Worm (Caenorhabditis elegans) whole organism, L3 larva: ENCODE measurements around the gene C45B2.2.
A peak's percentile ranks its signal among the peaks of the same experiment; 100 is the strongest.

Source experiments
- R02D3.7 ChIP-seq: fragments of 150-350 bp; optimal IDR thresholded peaks from 2 replicates; lab custom pipeline; 2014; ENCODE audit warnings: missing biosample characterization, missing genetic modification characterization
- ZK546.5 ChIP-seq: sonication (generic microtip); optimal IDR thresholded peaks from 2 replicates; lab custom pipeline; 2017; ENCODE audit warnings: missing biosample characterization, missing genetic modification characterization
- aly-2 ChIP-seq: fragments of 150-350 bp; optimal IDR thresholded peaks from 2 replicates; lab custom pipeline; 2014; ENCODE audit warnings: missing biosample characterization, missing genetic modification characterization
- ama-1 ChIP-seq: fragments of 150-350 bp; optimal IDR thresholded peaks from 2 replicates; lab custom pipeline; 2018
- ceh-16 ChIP-seq: sonication (generic microtip); optimal IDR thresholded peaks from 2 replicates; lab custom pipeline; 2017; ENCODE audit warnings: missing biosample characterization, missing genetic modification characterization
- ceh-28 ChIP-seq: fragments of 150-350 bp; optimal IDR thresholded peaks from 2 replicates; lab custom pipeline; 2014; ENCODE audit warnings: missing biosample characterization, missing genetic modification reagents, missing genetic modification characterization
- ceh-82 ChIP-seq: fragments of 150-350 bp; optimal IDR thresholded peaks from 2 replicates; lab custom pipeline; 2014; ENCODE audit warnings: missing biosample characterization, missing genetic modification characterization
- ceh-9 ChIP-seq: sonication (generic microtip); optimal IDR thresholded peaks from 2 replicates; lab custom pipeline; 2018; ENCODE audit warnings: missing biosample characterization, missing genetic modification characterization
- daf-12 ChIP-seq: fragments of 150-350 bp; optimal IDR thresholded peaks from 2 replicates; lab custom pipeline; 2014; ENCODE audit warnings: missing biosample characterization, missing genetic modification reagents, missing genetic modification characterization
- egl-27 ChIP-seq: sonication (generic microtip); optimal IDR thresholded peaks from 4 replicates; lab custom pipeline; 2017; ENCODE audit warnings: missing biosample characterization, missing genetic modification reagents, missing genetic modification characterization
- egl-5 ChIP-seq: fragments of 150-350 bp; optimal IDR thresholded peaks from 2 replicates; lab custom pipeline; 2017; ENCODE audit warnings: missing biosample characterization, missing genetic modification reagents, missing genetic modification characterization, inconsistent platforms
- elt-1 ChIP-seq: fragments of 150-350 bp; optimal IDR thresholded peaks from 2 replicates; lab custom pipeline; 2014; ENCODE audit warnings: missing biosample characterization, missing genetic modification characterization
- elt-2 ChIP-seq: sonication (generic microtip); optimal IDR thresholded peaks from 2 replicates; lab custom pipeline; 2016; ENCODE audit warnings: missing genetic modification reagents, mild to moderate bottlenecking, missing genetic modification characterization, missing compliant biosample characterization
- elt-3 ChIP-seq, 3 experiments: fragments of 150-350 bp in 1 of 3; sonication (generic microtip) in 2 of 3; optimal IDR thresholded peaks; 2 replicates in 2 of 3; 4 replicates in 1 of 3; lab custom pipeline; 2014 to 2017; ENCODE audit warnings: missing biosample characterization in 3 of 3, missing genetic modification characterization in 3 of 3
- eor-1 ChIP-seq, 2 experiments: fragments of 150-350 bp; optimal IDR thresholded peaks; 2 replicates each; lab custom pipeline; 2014 to 2018; ENCODE audit warnings: missing biosample characterization in 2 of 2, missing genetic modification characterization in 2 of 2
- fkh-10 ChIP-seq: sonication (generic microtip); optimal IDR thresholded peaks from 2 replicates; lab custom pipeline; 2017; ENCODE audit warnings: missing biosample characterization, missing genetic modification reagents, missing genetic modification characterization
- fkh-2 ChIP-seq: fragments of 150-350 bp; optimal IDR thresholded peaks from 2 replicates; lab custom pipeline; 2014; ENCODE audit warnings: missing biosample characterization, missing genetic modification reagents, missing genetic modification characterization
- fos-1 ChIP-seq: fragments of 150-350 bp; optimal IDR thresholded peaks from 2 replicates; lab custom pipeline; 2014; ENCODE audit warnings: missing biosample characterization, missing genetic modification characterization
- hmg-11 ChIP-seq: sonication (generic microtip); optimal IDR thresholded peaks from 2 replicates; lab custom pipeline; 2016; ENCODE audit warnings: missing genetic modification characterization, missing compliant biosample characterization
- jun-1 ChIP-seq: fragments of 150-350 bp; optimal IDR thresholded peaks from 2 replicates; lab custom pipeline; 2014; ENCODE audit warnings: missing biosample characterization, missing genetic modification reagents, missing genetic modification characterization
- lin-15B ChIP-seq: fragments of 150-350 bp; optimal IDR thresholded peaks from 2 replicates; lab custom pipeline; 2014; ENCODE audit warnings: missing biosample characterization, missing genetic modification characterization
- lin-39 ChIP-seq: fragments of 150-350 bp; optimal IDR thresholded peaks from 2 replicates; lab custom pipeline; 2018; ENCODE audit warnings: missing biosample characterization, missing genetic modification reagents, missing genetic modification characterization
- lsy-12 ChIP-seq: sonication (generic microtip); optimal IDR thresholded peaks from 2 replicates; lab custom pipeline; 2016; ENCODE audit warnings: mild to moderate bottlenecking, missing genetic modification characterization, missing compliant biosample characterization
- mdl-1 ChIP-seq: fragments of 150-350 bp; optimal IDR thresholded peaks from 2 replicates; lab custom pipeline; 2014; ENCODE audit warnings: missing biosample characterization, missing genetic modification characterization
- mml-1 ChIP-seq: fragments of 150-350 bp; sonication (generic microtip); optimal IDR thresholded peaks from 3 replicates; lab custom pipeline; 2014; ENCODE audit warnings: missing biosample characterization, missing genetic modification characterization
- nhr-11 ChIP-seq: fragments of 150-350 bp; optimal IDR thresholded peaks from 2 replicates; lab custom pipeline; 2014; ENCODE audit warnings: missing biosample characterization, missing genetic modification characterization
- nhr-12 ChIP-seq: fragments of 150-350 bp; optimal IDR thresholded peaks from 2 replicates; lab custom pipeline; 2014; ENCODE audit warnings: missing biosample characterization, missing genetic modification characterization
- nhr-23 ChIP-seq: fragments of 150-350 bp; optimal IDR thresholded peaks from 2 replicates; lab custom pipeline; 2014; ENCODE audit warnings: missing biosample characterization, missing genetic modification reagents, missing genetic modification characterization
- nhr-237 ChIP-seq: fragments of 150-350 bp; optimal IDR thresholded peaks from 2 replicates; lab custom pipeline; 2014; ENCODE audit warnings: missing biosample characterization, missing genetic modification characterization
- nhr-25 ChIP-seq: sonication (generic microtip); optimal IDR thresholded peaks from 2 replicates; lab custom pipeline; 2017; ENCODE audit warnings: missing biosample characterization, missing genetic modification characterization
- nhr-28 ChIP-seq: fragments of 150-350 bp; optimal IDR thresholded peaks from 2 replicates; lab custom pipeline; 2014; ENCODE audit warnings: missing biosample characterization, missing genetic modification characterization
- nhr-43 ChIP-seq: sonication (generic microtip); optimal IDR thresholded peaks from 2 replicates; lab custom pipeline; 2016; ENCODE audit warnings: mild to moderate bottlenecking, missing genetic modification characterization, missing compliant biosample characterization; ENCODE audit not compliant: poor library complexity, severe bottlenecking
- nhr-67 ChIP-seq: fragments of 150-350 bp; optimal IDR thresholded peaks from 2 replicates; lab custom pipeline; 2014; ENCODE audit warnings: missing biosample characterization, missing genetic modification characterization
- nhr-76 ChIP-seq: fragments of 150-350 bp; sonication (generic microtip); optimal IDR thresholded peaks from 5 replicates; lab custom pipeline; 2014; ENCODE audit warnings: missing biosample characterization, missing genetic modification characterization
- nhr-77 ChIP-seq: fragments of 150-350 bp; optimal IDR thresholded peaks from 2 replicates; lab custom pipeline; 2014; ENCODE audit warnings: missing biosample characterization, missing genetic modification characterization
- pha-4 ChIP-seq: fragments of 150-350 bp; optimal IDR thresholded peaks from 2 replicates; lab custom pipeline; 2014; ENCODE audit warnings: missing biosample characterization, missing genetic modification reagents, missing genetic modification characterization
- pqm-1 ChIP-seq: fragments of 150-350 bp; optimal IDR thresholded peaks from 2 replicates; lab custom pipeline; 2017; ENCODE audit warnings: missing biosample characterization, missing genetic modification characterization, inconsistent platforms
- sea-2 ChIP-seq: fragments of 150-350 bp; sonication (generic microtip); optimal IDR thresholded peaks from 4 replicates; lab custom pipeline; 2014; ENCODE audit warnings: missing biosample characterization, missing genetic modification reagents, missing genetic modification characterization
- skn-1 ChIP-seq: fragments of 150-350 bp; optimal IDR thresholded peaks from 2 replicates; lab custom pipeline; 2014; ENCODE audit warnings: missing biosample characterization, missing genetic modification characterization
- snpc-4 ChIP-seq: fragments of 150-350 bp; optimal IDR thresholded peaks from 2 replicates; lab custom pipeline; 2014; ENCODE audit warnings: missing biosample characterization, missing genetic modification characterization
- tbx-2 ChIP-seq: sonication (generic microtip); optimal IDR thresholded peaks from 2 replicates; lab custom pipeline; 2016; ENCODE audit warnings: mild to moderate bottlenecking, missing genetic modification characterization, missing compliant biosample characterization
- unc-39 ChIP-seq: sonication (generic microtip); optimal IDR thresholded peaks from 4 replicates; lab custom pipeline; 2017; ENCODE audit warnings: missing biosample characterization, missing genetic modification characterization
- unc-62 ChIP-seq: fragments of 150-350 bp; sonication (generic microtip); optimal IDR thresholded peaks from 4 replicates; lab custom pipeline; 2014; ENCODE audit warnings: missing biosample characterization, missing genetic modification reagents, missing genetic modification characterization
- zag-1 ChIP-seq: fragments of 150-350 bp; optimal IDR thresholded peaks from 2 replicates; lab custom pipeline; 2014; ENCODE audit warnings: missing biosample characterization, missing genetic modification characterization
- ztf-11 ChIP-seq: fragments of 150-350 bp; optimal IDR thresholded peaks from 2 replicates; lab custom pipeline; 2014; ENCODE audit warnings: missing biosample characterization, missing genetic modification characterization
- ztf-4 ChIP-seq: fragments of 150-350 bp; optimal IDR thresholded peaks from 2 replicates; lab custom pipeline; 2014; ENCODE audit warnings: missing biosample characterization, missing genetic modification characterization

C45B2.2 gene

ce11 chrX:6088718-6089117 lies 4.2 kb downstream of the C45B2.2 start:
- TF ChIP-seq jun-1 (tag; lab: Kevin White, UChicago), result no peak
- no peak for TF ChIP-seq zag-1 (tag; lab: Kevin White, UChicago)
- TF ChIP-seq nhr-23, result peak; percentile 41
- peak; percentile 62 for TF ChIP-seq lsy-12 (tag; lab: Kevin White, UChicago)
- TF ChIP-seq unc-62, result no peak
- TF ChIP-seq nhr-12 (tag; lab: Kevin White, UChicago), result no peak
- TF ChIP-seq skn-1 (tag; lab: Kevin White, UChicago), result peak; percentile 13
- peak; percentile 68 for TF ChIP-seq nhr-43 (tag; lab: Kevin White, UChicago)
- peak; percentile 33 for TF ChIP-seq elt-2 (tag; lab: Kevin White, UChicago)
- TF ChIP-seq ama-1 (lab: Kevin White, UChicago), result no peak
- TF ChIP-seq elt-3 (tag; optimal IDR thresholded peaks at IDR 0.05; lab: Kevin White, UChicago), result no peak
- no peak for TF ChIP-seq ceh-82
- peak; percentile 78 for TF ChIP-seq fos-1
- TF ChIP-seq pqm-1, result peak; percentile 29
- no peak for TF ChIP-seq nhr-25 (tag; lab: Kevin White, UChicago)
- TF ChIP-seq ztf-11 (tag; lab: Kevin White, UChicago), result no peak
- TF ChIP-seq elt-1 (tag; lab: Kevin White, UChicago), result no peak
- TF ChIP-seq nhr-77 (tag; lab: Kevin White, UChicago), result peak; percentile 36
- no peak for TF ChIP-seq nhr-76 (tag; lab: Kevin White, UChicago)
- no peak for TF ChIP-seq nhr-67 (tag; lab: Kevin White, UChicago)
- TF ChIP-seq ZK546.5, result no peak
- peak; percentile 58 for TF ChIP-seq aly-2 (tag; lab: Kevin White, UChicago)
- TF ChIP-seq ceh-28, result peak; percentile 63
- no peak for TF ChIP-seq lin-39 (tag; lab: Kevin White, UChicago)
- TF ChIP-seq eor-1 (tag; optimal IDR thresholded peaks at IDR 0.05; lab: Kevin White, UChicago), result no peak
- TF ChIP-seq hmg-11 (tag; lab: Kevin White, UChicago), result no peak

ce11 chrX:6090779-6091178 lies 6.2 kb downstream of the C45B2.2 start:
- TF ChIP-seq pha-4 (peak; percentile 56), unc-62 (no peak), skn-1 (tag; lab: Kevin White, UChicago) (no peak)
- TF ChIP-seq, all 47 proteins: peak for 1

ce11 chrX:6091967-6092366 lies 7.4 kb downstream of the C45B2.2 start, which contains the start of gene hsp-3:
hsp-3 (minus strand) TSS chrX:6092124.
- no peak for TF ChIP-seq aly-2 (tag; lab: Kevin White, UChicago)
- peak; percentile 97 for TF ChIP-seq jun-1 (tag; lab: Kevin White, UChicago)
- TF ChIP-seq elt-1 (tag; lab: Kevin White, UChicago), result peak; percentile 57
- no peak for TF ChIP-seq nhr-28 (tag; lab: Kevin White, UChicago)
- TF ChIP-seq zag-1 (tag; lab: Kevin White, UChicago), result no peak
- peak; percentile 66 for TF ChIP-seq mdl-1 (tag; lab: Kevin White, UChicago)
- no peak for TF ChIP-seq ceh-16 (tag; lab: Kevin White, UChicago)
- peak; percentile 47 for TF ChIP-seq ztf-11 (tag; lab: Kevin White, UChicago)
- no peak for TF ChIP-seq fkh-2
- peak; percentile 95 for TF ChIP-seq skn-1 (tag; lab: Kevin White, UChicago)
- TF ChIP-seq lin-39 (tag; lab: Kevin White, UChicago), result peak; percentile 98
- no peak for TF ChIP-seq daf-12
- peak; percentile 88 for TF ChIP-seq nhr-11 (tag; lab: Kevin White, UChicago)
- peak; percentile 99 for TF ChIP-seq lsy-12 (tag; lab: Kevin White, UChicago)
- peak; percentile 18 for TF ChIP-seq mml-1 (tag; lab: Kevin White, UChicago)
- TF ChIP-seq elt-2 (tag; lab: Kevin White, UChicago), result peak; percentile 97
- peak; percentile 78 for TF ChIP-seq ama-1 (lab: Kevin White, UChicago)
- peak; percentile 80 for TF ChIP-seq R02D3.7 (tag; lab: Kevin White, UChicago)
- TF ChIP-seq nhr-237, result no peak
- TF ChIP-seq fkh-10 (GFP tag; lab: Kevin White, UChicago), result peak; percentile 28
- TF ChIP-seq nhr-43 (tag; lab: Kevin White, UChicago), result peak; percentile 88
- peak in 2 of 3 experiments; percentile 30 to 87 for TF ChIP-seq elt-3 (tag; optimal IDR thresholded peaks at IDR 0.05; lab: Kevin White, UChicago)
- peak; percentile 96 for TF ChIP-seq nhr-23
- peak; percentile 99 for TF ChIP-seq nhr-25 (tag; lab: Kevin White, UChicago)
- peak; percentile 40 for TF ChIP-seq fos-1
- TF ChIP-seq eor-1 (tag; optimal IDR thresholded peaks at IDR 0.05; lab: Kevin White, UChicago), result no peak
- peak; percentile 89 for TF ChIP-seq ceh-28
- no peak for TF ChIP-seq nhr-67 (tag; lab: Kevin White, UChicago)
- TF ChIP-seq egl-5 (tag; lab: Kevin White, UChicago), result peak; percentile 77
- TF ChIP-seq ceh-82, result peak; percentile 81
- no peak for TF ChIP-seq nhr-12 (tag; lab: Kevin White, UChicago)
- TF ChIP-seq sea-2 (GFP tag; lab: Kevin White, UChicago), result peak; percentile 37
- peak; percentile 84 for TF ChIP-seq unc-62
- peak; percentile 94 for TF ChIP-seq hmg-11 (tag; lab: Kevin White, UChicago)
- peak; percentile 95 for TF ChIP-seq lin-15B (tag; lab: Kevin White, UChicago)
- TF ChIP-seq ZK546.5, result no peak
- no peak for TF ChIP-seq ceh-9
- TF ChIP-seq snpc-4 (tag; lab: Kevin White, UChicago), result peak; percentile 59
- TF ChIP-seq tbx-2 (tag; lab: Kevin White, UChicago), result peak; percentile 86
- TF ChIP-seq nhr-77 (tag; lab: Kevin White, UChicago), result peak; percentile 59
- TF ChIP-seq egl-27, result peak; percentile 52
- TF ChIP-seq unc-39 (tag; lab: Kevin White, UChicago), result no peak
- peak; percentile 75 for TF ChIP-seq ztf-4 (tag; lab: Kevin White, UChicago)
- peak; percentile 34 for TF ChIP-seq nhr-76 (tag; lab: Kevin White, UChicago)
